Fruit fly (Drosophila melanogaster): ENCODE results near the gene CG10254.

dm6 chr3R:23735648-23736047, 40.9 kb upstream of the CG10254 start:
- TF ChIP-seq usp (GFP tag; optimal IDR thresholded peaks at IDR 0.05) (no peak), dsf (GFP tag; optimal IDR thresholded peaks at IDR 0.05; ENCODE audit: borderline replicate concordance) (no peak), OdsH (GFP tag; optimal IDR thresholded peaks at IDR 0.05) (no peak), brk (GFP tag; optimal IDR thresholded peaks at IDR 0.05) (no peak), sv (GFP tag; optimal IDR thresholded peaks at IDR 0.05) (no peak), ey (GFP tag; optimal IDR thresholded peaks at IDR 0.05) (no peak), Dfd (GFP tag; optimal IDR thresholded peaks at IDR 0.05) (no peak), HLH106 (tag; optimal IDR thresholded peaks at IDR 0.05) (no peak), Sp1 (GFP tag; optimal IDR thresholded peaks at IDR 0.05) (no peak), fru (GFP tag; optimal IDR thresholded peaks at IDR 0.05) (no peak), Mio (GFP tag; optimal IDR thresholded peaks at IDR 0.05) (no peak)

Data from whole organism, wandering third instar larva.